Fruit fly (Drosophila melanogaster): ENCODE measurements around the gene bib.

- TF ChIP-seq Sin3A (optimal IDR thresholded peaks at IDR 0.05) (no peak), psq (optimal IDR thresholded peaks at IDR 0.05) (no peak), ttk (optimal IDR thresholded peaks at IDR 0.05) (no peak)
These were observed 41.9 kb downstream of the bib start, which contains the start of gene CG13127 for dm6 chr2L:10026376-10026775.
